Worm (Caenorhabditis elegans): ENCODE measurements around the gene C25A8.2.

ce11 chrIV:6991070-6991469 lies 18.6 kb upstream of the C25A8.2 start:
- TF ChIP-seq fos-1 (tag; optimal IDR thresholded peaks at IDR 0.05) (no peak), lin-11 (tag; optimal IDR thresholded peaks at IDR 0.05) (no peak), ama-1 (optimal IDR thresholded peaks at IDR 0.05) (no peak), elt-1 (tag; optimal IDR thresholded peaks at IDR 0.05) (no peak), C34F6.9 (tag; optimal IDR thresholded peaks at IDR 0.05) (no peak), lin-39 (tag; optimal IDR thresholded peaks at IDR 0.05) (no peak), lsy-2 (tag; optimal IDR thresholded peaks at IDR 0.05) (no peak), lin-13 (GFP tag; optimal IDR thresholded peaks at IDR 0.05) (no peak), nhr-77 (tag; optimal IDR thresholded peaks at IDR 0.05) (no peak)

All from whole organism, L2 larva.